Fruit fly (Drosophila melanogaster) whole organism, embryonic: ENCODE data around the gene hog.

Source experiments
- Abd-B ChIP-seq: fragments of 200-800 bp; sonication (Bioruptor generic); optimal IDR thresholded peaks from 2 replicates; lab custom pipeline; 2018; ENCODE audit warnings: missing biosample characterization, mild to moderate bottlenecking, missing genetic modification characterization, moderate library complexity
- Asciz ChIP-seq: fragments of 200-800 bp; sonication (Bioruptor generic); optimal IDR thresholded peaks from 2 replicates; lab custom pipeline; 2017; ENCODE audit warnings: missing biosample characterization, mild to moderate bottlenecking, missing genetic modification characterization, missing genetic modification reagents
- B-H1 ChIP-seq: fragments of 200-800 bp; sonication (Bioruptor generic); IDR thresholded peaks from 3 replicates; pipeline ENCODE4 v1.3.6; 2022; ENCODE audit warnings: missing biosample characterization, missing genetic modification characterization
- Bgb ChIP-seq: fragments of 200-800 bp; sonication (Bioruptor generic); IDR thresholded peaks from 2 replicates; pipeline ENCODE4 v1.3.6; 2022; ENCODE audit warnings: missing biosample characterization, missing genetic modification characterization; ENCODE audit not compliant: partially characterized antibody
- Bteb2 ChIP-seq: fragments of 200-800 bp; sonication (Bioruptor generic); optimal IDR thresholded peaks from 2 replicates; lab custom pipeline; 2016; ENCODE audit warnings: missing biosample characterization, missing genetic modification characterization
- CG10979 ChIP-seq: fragments of 200-800 bp; sonication (Bioruptor generic); optimal IDR thresholded peaks from 2 replicates; lab custom pipeline; 2018; ENCODE audit warnings: missing biosample characterization, mild to moderate bottlenecking, missing genetic modification characterization, moderate library complexity
- CG11398 ChIP-seq: fragments of 200-800 bp; sonication (Bioruptor generic); optimal IDR thresholded peaks from 2 replicates; lab custom pipeline; 2016; ENCODE audit warnings: missing biosample characterization, missing genetic modification characterization
- CG12942 ChIP-seq: fragments of 200-800 bp; sonication (Bioruptor generic); optimal IDR thresholded peaks from 3 replicates; lab custom pipeline; 2016; ENCODE audit warnings: missing biosample characterization, missing genetic modification characterization
- CG14014 ChIP-seq: fragments of 200-800 bp; sonication (Bioruptor generic); IDR thresholded peaks from 2 replicates; pipeline ENCODE4 v1.3.6; 2022; ENCODE audit warnings: missing biosample characterization, missing genetic modification characterization
- CG15479 ChIP-seq: fragments of 200-800 bp; sonication (Bioruptor generic); optimal IDR thresholded peaks from 3 replicates; lab custom pipeline; 2019; ENCODE audit warnings: missing biosample characterization, mild to moderate bottlenecking, missing genetic modification characterization, moderate library complexity
- CG1603 ChIP-seq: fragments of 200-800 bp; sonication (Bioruptor generic); optimal IDR thresholded peaks from 2 replicates; lab custom pipeline; 2019; ENCODE audit warnings: missing biosample characterization, mild to moderate bottlenecking, missing genetic modification characterization, moderate library complexity
- CG17912 ChIP-seq: fragments of 200-800 bp; sonication (Bioruptor generic); optimal IDR thresholded peaks from 2 replicates; lab custom pipeline; 2018; ENCODE audit warnings: missing biosample characterization, mild to moderate bottlenecking, missing genetic modification characterization
- CG1832 ChIP-seq: fragments of 200-800 bp; sonication (Bioruptor generic); optimal IDR thresholded peaks from 2 replicates; lab custom pipeline; 2017; ENCODE audit warnings: missing biosample characterization, mild to moderate bottlenecking, missing genetic modification characterization, inconsistent platforms
- CG2129 ChIP-seq: fragments of 200-800 bp; sonication (Bioruptor generic); IDR thresholded peaks from 2 replicates; pipeline ENCODE4 v1.3.6; 2022; ENCODE audit warnings: missing biosample characterization, missing genetic modification characterization; ENCODE audit not compliant: partially characterized antibody
- CG2678 ChIP-seq: fragments of 200-800 bp; sonication (Bioruptor generic); optimal IDR thresholded peaks from 3 replicates; lab custom pipeline; 2019; ENCODE audit warnings: missing biosample characterization, mild to moderate bottlenecking, missing genetic modification characterization, moderate library complexity
- CG30020 ChIP-seq: fragments of 200-800 bp; optimal IDR thresholded peaks from 2 replicates; lab custom pipeline; 2019; ENCODE audit warnings: missing biosample characterization, mild to moderate bottlenecking, missing genetic modification characterization, moderate library complexity
- CG3065 ChIP-seq: fragments of 200-800 bp; sonication (Bioruptor generic); optimal IDR thresholded peaks from 2 replicates; lab custom pipeline; 2016; ENCODE audit warnings: missing biosample characterization, missing genetic modification characterization
- CG4328 ChIP-seq: fragments of 200-800 bp; sonication (Bioruptor generic); optimal IDR thresholded peaks from 3 replicates; lab custom pipeline; 2017; ENCODE audit warnings: missing biosample characterization, missing genetic modification reagents, missing genetic modification characterization
- CG4404 ChIP-seq: fragments of 200-800 bp; sonication (Bioruptor generic); IDR thresholded peaks from 2 replicates; pipeline ENCODE4 v1.3.6; 2022; ENCODE audit warnings: missing biosample characterization, missing genetic modification characterization
- CG4730 ChIP-seq: fragments of 200-800 bp; sonication (Bioruptor generic); IDR thresholded peaks from 2 replicates; pipeline ENCODE4 v1.3.6; 2022; ENCODE audit warnings: missing biosample characterization, missing genetic modification characterization
- CG4820 ChIP-seq: fragments of 200-800 bp; sonication (Bioruptor generic); optimal IDR thresholded peaks from 3 replicates; lab custom pipeline; 2016; ENCODE audit warnings: missing biosample characterization, missing genetic modification characterization
- CG6854 ChIP-seq: fragments of 200-800 bp; sonication (Bioruptor generic); optimal IDR thresholded peaks from 3 replicates; lab custom pipeline; 2017; ENCODE audit warnings: missing biosample characterization, mild to moderate bottlenecking, missing genetic modification characterization
- CG7271 ChIP-seq: fragments of 200-800 bp; sonication (Bioruptor generic); optimal IDR thresholded peaks from 2 replicates; lab custom pipeline; 2018; ENCODE audit warnings: missing biosample characterization, mild to moderate bottlenecking, missing genetic modification characterization, moderate library complexity
- CG7786 ChIP-seq: fragments of 200-800 bp; sonication (Bioruptor generic); optimal IDR thresholded peaks from 2 replicates; lab custom pipeline; 2016; ENCODE audit warnings: missing biosample characterization, missing genetic modification characterization
- CG7839 ChIP-seq: fragments of 200-800 bp; sonication (Bioruptor generic); optimal IDR thresholded peaks from 3 replicates; lab custom pipeline; 2018; ENCODE audit warnings: missing biosample characterization, mild to moderate bottlenecking, missing genetic modification characterization, moderate library complexity
- CG8765 ChIP-seq: fragments of 200-800 bp; sonication (Bioruptor generic); IDR thresholded peaks from 2 replicates; pipeline ENCODE4 v1.3.6; 2022; ENCODE audit warnings: missing biosample characterization, missing genetic modification characterization
- CG9609 ChIP-seq: fragments of 200-800 bp; sonication (Bioruptor generic); optimal IDR thresholded peaks from 3 replicates; lab custom pipeline; 2016; ENCODE audit warnings: missing biosample characterization, missing genetic modification characterization
- Dek ChIP-seq: fragments of 200-800 bp; sonication (Bioruptor generic); optimal IDR thresholded peaks from 3 replicates; lab custom pipeline; 2019; ENCODE audit warnings: missing biosample characterization, mild to moderate bottlenecking, missing genetic modification characterization, moderate library complexity
- Dp ChIP-seq: fragments of 200-800 bp; sonication (Bioruptor generic); optimal IDR thresholded peaks from 2 replicates; lab custom pipeline; 2018; ENCODE audit warnings: missing biosample characterization, mild to moderate bottlenecking, missing genetic modification characterization, moderate library complexity
- Eip74EF ChIP-seq, 2 experiments: fragments of 200-800 bp in 1 of 2; fragments of >200 bp in 1 of 2; sonication (Bioruptor generic) in 1 of 2; optimal IDR thresholded peaks; 2 replicates each; lab custom pipeline; 2017 to 2019; ENCODE audit warnings: missing biosample characterization in 2 of 2, missing genetic modification characterization in 2 of 2, mild to moderate bottlenecking in 1 of 2, moderate library complexity in 1 of 2
- Gsc ChIP-seq: fragments of 200-800 bp; sonication (Bioruptor generic); IDR thresholded peaks from 2 replicates; pipeline ENCODE4 v1.3.6; 2022; ENCODE audit warnings: missing biosample characterization, missing genetic modification characterization
- H15 ChIP-seq: fragments of 200-800 bp; sonication (Bioruptor generic); IDR thresholded peaks from 3 replicates; pipeline ENCODE4 v1.3.6; 2022; ENCODE audit warnings: missing biosample characterization, missing genetic modification characterization
- Mrtf ChIP-seq: fragments of 200-800 bp; sonication (Bioruptor generic); IDR thresholded peaks from 3 replicates; pipeline ENCODE4 v1.3.6; 2022; ENCODE audit warnings: missing biosample characterization, missing genetic modification characterization
- NK7.1 ChIP-seq: fragments of 200-800 bp; sonication (Bioruptor generic); optimal IDR thresholded peaks from 3 replicates; lab custom pipeline; 2016; ENCODE audit warnings: missing biosample characterization, missing genetic modification characterization
- NfI ChIP-seq: fragments of 200-800 bp; sonication (Bioruptor generic); optimal IDR thresholded peaks from 3 replicates; lab custom pipeline; 2018; ENCODE audit warnings: missing biosample characterization, mild to moderate bottlenecking, missing genetic modification characterization, moderate library complexity
- PHDP ChIP-seq: fragments of 200-800 bp; sonication (Bioruptor generic); optimal IDR thresholded peaks from 3 replicates; lab custom pipeline; 2018; ENCODE audit warnings: missing biosample characterization, mild to moderate bottlenecking, missing genetic modification characterization, moderate library complexity
- Rfx ChIP-seq: fragments of 200-800 bp; sonication (Bioruptor generic); IDR thresholded peaks from 2 replicates; pipeline ENCODE4 v1.3.6; 2022; ENCODE audit warnings: missing biosample characterization, missing genetic modification characterization
- Six4 ChIP-seq: fragments of 200-800 bp; sonication (Bioruptor generic); optimal IDR thresholded peaks from 2 replicates; lab custom pipeline; 2016; ENCODE audit warnings: missing biosample characterization, missing genetic modification characterization
- Stat92E ChIP-seq, 3 experiments: fragments of >200 bp in 2 of 3; fragments of 200-800 bp in 1 of 3; sonication (Bioruptor generic) in 1 of 3; optimal IDR thresholded peaks; 2 replicates each; lab custom pipeline; 2017 to 2019; ENCODE audit warnings: missing biosample characterization in 3 of 3, missing genetic modification characterization in 3 of 3, mild to moderate bottlenecking in 1 of 3, moderate library complexity in 1 of 3
- ab ChIP-seq: fragments of 200-800 bp; sonication (Bioruptor generic); optimal IDR thresholded peaks from 2 replicates; lab custom pipeline; 2016; ENCODE audit warnings: missing biosample characterization, missing genetic modification characterization
- crp ChIP-seq, 2 experiments: fragments of 200-800 bp; sonication (Bioruptor generic); optimal IDR thresholded peaks; 2 replicates in 1 of 2; 3 replicates in 1 of 2; lab custom pipeline; 2017; ENCODE audit warnings: missing biosample characterization in 2 of 2, missing genetic modification characterization in 2 of 2, mild to moderate bottlenecking in 1 of 2, moderate library complexity in 1 of 2
- dati ChIP-seq: fragments of 200-800 bp; sonication (Bioruptor generic); IDR thresholded peaks from 2 replicates; pipeline ENCODE4 v1.3.6; 2022; ENCODE audit warnings: missing biosample characterization, missing genetic modification characterization
- dimm ChIP-seq: fragments of 200-800 bp; sonication (Bioruptor generic); IDR thresholded peaks from 2 replicates; pipeline ENCODE4 v1.3.6; 2022; ENCODE audit warnings: missing biosample characterization, missing genetic modification characterization
- fru ChIP-seq: fragments of >200 bp; optimal IDR thresholded peaks from 2 replicates; lab custom pipeline; 2017
- gfzf ChIP-seq: fragments of 200-800 bp; sonication (Bioruptor generic); optimal IDR thresholded peaks from 2 replicates; lab custom pipeline; 2016; ENCODE audit warnings: missing biosample characterization, mild to moderate bottlenecking, missing genetic modification characterization, moderate library complexity
- ken ChIP-seq: fragments of 200-800 bp; sonication (Bioruptor generic); IDR thresholded peaks from 3 replicates; pipeline ENCODE4 v1.3.6; 2022; ENCODE audit warnings: missing biosample characterization, missing genetic modification characterization
- pum ChIP-seq: fragments of 200-800 bp; sonication (Bioruptor generic); optimal IDR thresholded peaks from 2 replicates; lab custom pipeline; 2016; ENCODE audit warnings: missing biosample characterization, missing genetic modification characterization
- seq ChIP-seq: fragments of 200-800 bp; sonication (Bioruptor generic); IDR thresholded peaks from 2 replicates; pipeline ENCODE4 v1.3.6; 2022; ENCODE audit warnings: missing biosample characterization, missing genetic modification characterization
- tap ChIP-seq: fragments of 200-800 bp; optimal IDR thresholded peaks from 3 replicates; lab custom pipeline; 2019; ENCODE audit warnings: missing biosample characterization, mild to moderate bottlenecking, missing genetic modification characterization, moderate library complexity
- ttk ChIP-seq: fragments of 200-800 bp; sonication (Bioruptor generic); IDR thresholded peaks from 2 replicates; pipeline ENCODE4 v2.1.2; 2022; ENCODE audit warnings: missing biosample characterization, missing genetic modification characterization
- zen2 ChIP-seq: fragments of 200-800 bp; sonication (Bioruptor generic); IDR thresholded peaks from 3 replicates; pipeline ENCODE4 v1.3.6; 2022; ENCODE audit warnings: missing biosample characterization, missing genetic modification characterization; ENCODE audit not compliant: partially characterized antibody

The hog gene

DNA sequence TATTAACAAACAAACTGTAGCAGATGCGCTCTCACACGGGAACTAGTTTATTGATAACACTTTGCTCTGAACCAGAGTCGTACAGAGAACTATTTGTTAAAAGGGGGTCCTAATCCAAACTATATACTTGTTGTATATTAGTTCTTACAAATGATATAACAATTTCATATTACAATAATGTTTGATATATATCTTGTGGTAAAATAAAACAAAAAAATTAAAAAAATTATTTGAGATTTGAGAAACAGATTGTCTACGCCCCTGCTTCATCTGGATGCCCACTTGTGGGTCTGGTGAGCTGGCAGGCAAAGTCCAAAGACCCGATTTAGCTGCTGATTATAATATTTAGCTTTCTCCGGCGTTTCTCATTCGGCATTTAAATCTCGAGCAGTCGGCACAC lies 39.6 kb downstream of the hog start, which contains the start of gene CG5321 (continued):
- TF ChIP-seq B-H1 (GFP tag; lab: Robert Waterston, UW) (no peak), Gsc (GFP tag; lab: Robert Waterston, UW) (no peak), fru (lab: Kevin White, UChicago) (no peak), CG3065 (GFP tag; lab: Kevin White, UChicago) (no peak), NfI (GFP tag; lab: Kevin White, UChicago) (no peak), CG4404 (GFP tag; lab: Robert Waterston, UW) (no peak), CG4730 (GFP tag; lab: Robert Waterston, UW) (no peak), CG11398 (GFP tag; lab: Kevin White, UChicago) (no peak), CG10979 (peak; percentile 69), Asciz (peak; percentile 42), CG9609 (no peak), Mrtf (GFP tag; lab: Robert Waterston, UW) (no peak), Abd-B (no peak), Dp (no peak), Eip74EF (GFP tag; optimal IDR thresholded peaks at IDR 0.05; lab: Kevin White, UChicago) (peak in 1 of 2 experiments; percentile 66), ken (no peak), tap (tag; lab: Kevin White, UChicago) (peak; percentile 54), ttk (GFP tag; lab: Robert Waterston, UW) (0 out of 2 replicates have a peak, but pooled peaks have one; percentile 19), seq (GFP tag; lab: Robert Waterston, UW) (0 out of 2 replicates have a peak, but pooled peaks have one; percentile 13), CG8765 (no peak), CG4820 (peak; percentile 9), Stat92E (GFP tag; optimal IDR thresholded peaks at IDR 0.05; lab: Kevin White, UChicago) (no peak), dimm (GFP tag; lab: Robert Waterston, UW) (no peak), CG30020 (tag; lab: Kevin White, UChicago) (no peak), Bteb2 (GFP tag; lab: Kevin White, UChicago) (no peak), CG7271 (tag; lab: Kevin White, UChicago) (no peak), Bgb (GFP tag; lab: Robert Waterston, UW) (no peak), CG1603 (tag; lab: Kevin White, UChicago) (peak; percentile 8), CG15479 (GFP tag; lab: Kevin White, UChicago) (no peak), dati (GFP tag; lab: Robert Waterston, UW) (no peak), CG7786 (GFP tag; lab: Kevin White, UChicago) (no peak), CG14014 (GFP tag; lab: Robert Waterston, UW) (no peak), Six4 (GFP tag; lab: Kevin White, UChicago) (no peak), PHDP (peak; percentile 70), CG17912 (no peak), CG4328 (GFP tag; lab: Kevin White, UChicago) (no peak), CG2678 (peak; percentile 75), gfzf (no peak), CG7839 (tag; lab: Kevin White, UChicago) (peak; percentile 69), CG6854 (GFP tag; lab: Kevin White, UChicago) (no peak), zen2 (no peak), CG12942 (GFP tag; lab: Kevin White, UChicago) (no peak), H15 (no peak), CG2129 (GFP tag; lab: Robert Waterston, UW) (no peak), NK7.1 (no peak), crp (GFP tag; optimal IDR thresholded peaks at IDR 0.05; lab: Kevin White, UChicago) (no peak), Rfx (peak; percentile 47; the same call in 1 of the 2 replicates), Dek (tag; lab: Kevin White, UChicago) (peak; percentile 7), CG1832 (no peak), ab (GFP tag; lab: Kevin White, UChicago) (no peak), pum (GFP tag; lab: Kevin White, UChicago) (no peak)
